Fruit fly (Drosophila melanogaster): Measurements from ENCODE around the gene CG7886.

CG7886 gene

DNA sequence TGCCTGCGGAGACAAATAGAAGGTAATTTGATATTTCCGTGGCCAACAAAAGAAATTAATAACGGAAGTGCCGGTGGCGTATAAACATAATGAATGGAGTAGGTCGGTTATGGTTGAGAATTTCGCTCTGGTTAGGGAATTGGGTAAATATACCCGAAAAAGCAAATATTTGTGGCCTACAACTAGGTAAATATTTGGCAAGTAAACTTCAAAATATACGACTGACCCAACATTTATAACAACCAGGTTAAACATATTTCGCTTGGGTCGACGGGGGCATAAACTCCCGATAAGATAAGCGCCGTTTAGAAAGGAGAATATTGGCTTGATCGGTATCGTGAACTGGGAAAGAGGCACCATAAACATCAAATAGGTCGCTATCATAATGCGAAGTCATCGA lies 28.5 kb upstream of the CG7886 start (continued):
- TF ChIP-seq sc (optimal IDR thresholded peaks at IDR 0.05): no peak
- TF ChIP-seq sc (GFP tag; optimal IDR thresholded peaks at IDR 0.05): peak; percentile 43
- TF ChIP-seq CG17361 (GFP tag; IDR thresholded peaks at IDR 0.05): no peak; the same call in 2 of the 3 replicates
- TF ChIP-seq CG3065 (GFP tag; optimal IDR thresholded peaks at IDR 0.05): no peak
- TF ChIP-seq ranshi (GFP tag; IDR thresholded peaks at IDR 0.05): no peak
- no peak for TF ChIP-seq yki (optimal IDR thresholded peaks at IDR 0.05)
- TF ChIP-seq GATAe (GFP tag; conservative IDR thresholded peaks at IDR 0.05): no peak
- peak; percentile 87 for TF ChIP-seq CG7271 (tag; optimal IDR thresholded peaks at IDR 0.05)
- TF ChIP-seq p53 (GFP tag; optimal IDR thresholded peaks at IDR 0.05): no peak
- no peak for TF ChIP-seq Hsf (GFP tag; optimal IDR thresholded peaks at IDR 0.05)
- peak; percentile 9 for TF ChIP-seq CG10543 (GFP tag; optimal IDR thresholded peaks at IDR 0.05)
- TF ChIP-seq Fer3 (tag; optimal IDR thresholded peaks at IDR 0.05): no peak
- no peak for TF ChIP-seq peb (GFP tag; IDR thresholded peaks at IDR 0.05)
- no peak for TF ChIP-seq CG31388 (GFP tag; optimal IDR thresholded peaks at IDR 0.05)
- peak; percentile 17 for TF ChIP-seq CG12104 (GFP tag; optimal IDR thresholded peaks at IDR 0.05)
- TF ChIP-seq CG8290 (GFP tag; optimal IDR thresholded peaks at IDR 0.05): no peak
- TF ChIP-seq CG8290 (tag; optimal IDR thresholded peaks at IDR 0.05): peak in 1 of 2 experiments; percentile 86
- TF ChIP-seq Adf1 (GFP tag; IDR thresholded peaks at IDR 0.05): no peak
- peak; percentile 3 for TF ChIP-seq nmo (GFP tag; optimal IDR thresholded peaks at IDR 0.05)
- TF ChIP-seq psq (GFP tag; optimal IDR thresholded peaks at IDR 0.05): no peak
- peak; percentile 96 for TF ChIP-seq CG33557 (GFP tag; optimal IDR thresholded peaks at IDR 0.05)
- no peak for TF ChIP-seq zfh2 (GFP tag; optimal IDR thresholded peaks at IDR 0.05)
- TF ChIP-seq CG2678 (tag; optimal IDR thresholded peaks at IDR 0.05): no peak
- no peak for TF ChIP-seq lbe (GFP tag; optimal IDR thresholded peaks at IDR 0.05)
- no peak for TF ChIP-seq repo (GFP tag; optimal IDR thresholded peaks at IDR 0.05)
- TF ChIP-seq CG9817 (tag; optimal IDR thresholded peaks at IDR 0.05): no peak
- no peak for TF ChIP-seq Lim3 (GFP tag; IDR thresholded peaks at IDR 0.05)
- no peak for TF ChIP-seq luna (GFP tag; optimal IDR thresholded peaks at IDR 0.05)
- no peak for TF ChIP-seq CG32767 (GFP tag; IDR thresholded peaks at IDR 0.05)
- no peak for TF ChIP-seq zen2 (GFP tag; IDR thresholded peaks at IDR 0.05; ENCODE audit: partially characterized antibody)
- no peak for TF ChIP-seq CG5180 (GFP tag; optimal IDR thresholded peaks at IDR 0.05)
- TF ChIP-seq CG6813 (GFP tag; optimal IDR thresholded peaks at IDR 0.05): peak; percentile 91
- TF ChIP-seq CG4404 (GFP tag; IDR thresholded peaks at IDR 0.05): no peak
- no peak for TF ChIP-seq Dfd (GFP tag; optimal IDR thresholded peaks at IDR 0.05)
- no peak for TF ChIP-seq klu (GFP tag; IDR thresholded peaks at IDR 0.05)
- no peak for TF ChIP-seq Dek (tag; optimal IDR thresholded peaks at IDR 0.05)
- no peak for TF ChIP-seq CG12942 (GFP tag; optimal IDR thresholded peaks at IDR 0.05)
- TF ChIP-seq CG10979 (tag; optimal IDR thresholded peaks at IDR 0.05): peak; percentile 72
- peak; percentile 94 for TF ChIP-seq fd102C (GFP tag; optimal IDR thresholded peaks at IDR 0.05)
- no peak for TF ChIP-seq CG17912 (GFP tag; optimal IDR thresholded peaks at IDR 0.05)
- TF ChIP-seq otp (GFP tag; IDR thresholded peaks at IDR 0.05): peak; percentile 32; the same call in 1 of the 3 replicates
- TF ChIP-seq gsb-n (tag; optimal IDR thresholded peaks at IDR 0.05): peak; percentile 83
- TF ChIP-seq Hmr (GFP tag; optimal IDR thresholded peaks at IDR 0.05): no peak
- TF ChIP-seq D19A (tag; optimal IDR thresholded peaks at IDR 0.05): peak; percentile 64
- peak; percentile 94 for TF ChIP-seq ac (GFP tag; optimal IDR thresholded peaks at IDR 0.05)
- 0 out of 3 replicates have a peak, but pooled peaks have one; percentile 55 for TF ChIP-seq ci (GFP tag; IDR thresholded peaks at IDR 0.05)
- TF ChIP-seq trem (tag; optimal IDR thresholded peaks at IDR 0.05): peak; percentile 68
- no peak for TF ChIP-seq fd3F (GFP tag; optimal IDR thresholded peaks at IDR 0.05)
- no peak for TF ChIP-seq pzg (GFP tag; optimal IDR thresholded peaks at IDR 0.05)
- no peak for TF ChIP-seq Sox100B (GFP tag; optimal IDR thresholded peaks at IDR 0.05)
- TF ChIP-seq ham (GFP tag; IDR thresholded peaks at IDR 0.05): no peak
- no peak for TF ChIP-seq CG34422 (GFP tag; IDR thresholded peaks at IDR 0.05)

All from whole organism, embryonic.